Fruit fly (Drosophila melanogaster): ENCODE measurements around the gene RpL34a.
A peak's percentile ranks its signal among the peaks of the same experiment; 100 is the strongest.

RpL34a gene

DNA sequence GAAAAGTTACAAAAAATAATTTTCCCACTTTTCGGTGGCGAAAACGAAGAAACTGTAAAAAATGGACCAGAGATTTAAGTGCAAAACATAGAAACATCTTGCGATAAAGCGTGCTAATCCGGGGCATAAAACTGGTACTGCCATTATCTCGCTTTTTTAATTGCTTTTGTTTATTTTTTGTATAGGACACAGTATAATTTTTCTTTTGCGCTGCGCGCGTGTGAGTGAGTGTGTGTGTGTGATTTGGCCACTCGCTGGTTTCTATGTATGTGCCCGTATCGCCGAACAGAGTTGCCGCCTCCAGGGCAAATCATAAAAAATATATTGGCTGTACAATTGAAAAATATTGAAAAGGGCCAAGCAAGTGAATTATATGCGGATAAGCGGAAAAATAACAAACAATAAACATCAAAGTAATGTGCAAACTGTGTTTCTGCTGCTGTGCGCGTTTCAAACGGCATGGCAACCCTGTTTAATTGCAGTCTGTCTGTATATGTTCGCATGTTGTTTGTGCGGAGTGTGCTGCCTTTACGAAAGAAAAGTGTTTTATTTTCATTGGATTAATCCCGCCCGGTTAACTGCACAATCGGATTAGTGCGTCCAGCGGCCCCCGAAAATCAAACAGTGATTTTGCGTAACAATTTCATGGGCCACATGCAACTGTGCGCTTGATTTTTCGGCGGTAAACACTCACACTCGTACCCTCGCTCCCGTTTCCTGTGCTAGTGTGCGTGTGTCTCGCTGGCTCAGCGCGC lies 16.8 kb downstream of the RpL34a start (continued):
- TF ChIP-seq grn (GFP tag; optimal IDR thresholded peaks at IDR 0.05) (peak; percentile 71), tup (GFP tag; optimal IDR thresholded peaks at IDR 0.05) (peak; percentile 94), CG30431 (GFP tag; optimal IDR thresholded peaks at IDR 0.05) (peak; percentile 96), HLH54F (GFP tag; optimal IDR thresholded peaks at IDR 0.05) (peak; percentile 97), NFAT (GFP tag; IDR thresholded peaks at IDR 0.05) (peak; percentile 96), CG4854 (GFP tag; optimal IDR thresholded peaks at IDR 0.05) (peak; percentile 95), CG10147 (GFP tag; optimal IDR thresholded peaks at IDR 0.05) (peak; percentile 82), ttk (GFP tag; IDR thresholded peaks at IDR 0.05) (peak; percentile 96), Rx (GFP tag; IDR thresholded peaks at IDR 0.05) (peak; percentile 97), CG15011 (GFP tag; optimal IDR thresholded peaks at IDR 0.05) (peak; percentile 89), tll (GFP tag; optimal IDR thresholded peaks at IDR 0.05) (peak in 1 of 2 experiments; percentile 51), ERR (GFP tag; optimal IDR thresholded peaks at IDR 0.05) (peak; percentile 92), bowl (GFP tag; IDR thresholded peaks at IDR 0.05) (peak; percentile 88), CG10209 (GFP tag; optimal IDR thresholded peaks at IDR 0.05) (peak; percentile 96), Dad (GFP tag; optimal IDR thresholded peaks at IDR 0.05) (peak; percentile 96), CG2129 (GFP tag; IDR thresholded peaks at IDR 0.05; ENCODE audit: partially characterized antibody) (no peak), slp2 (GFP tag; optimal IDR thresholded peaks at IDR 0.05) (peak; percentile 97), CG10462 (GFP tag; optimal IDR thresholded peaks at IDR 0.05) (peak; percentile 94), croc (GFP tag; conservative IDR thresholded peaks at IDR 0.05) (peak; percentile 87), Elba2 (GFP tag; optimal IDR thresholded peaks at IDR 0.05) (peak; percentile 77), sim (GFP tag; IDR thresholded peaks at IDR 0.05) (peak; percentile 95), unpg (GFP tag; optimal IDR thresholded peaks at IDR 0.05) (peak; percentile 97), CG3281 (GFP tag; optimal IDR thresholded peaks at IDR 0.05) (peak; percentile 96), CG4424 (GFP tag; optimal IDR thresholded peaks at IDR 0.05) (peak; percentile 97), CG16863 (GFP tag; optimal IDR thresholded peaks at IDR 0.05) (peak; percentile 96), Lhr (GFP tag; optimal IDR thresholded peaks at IDR 0.05) (peak; percentile 88), CG12219 (GFP tag; optimal IDR thresholded peaks at IDR 0.05) (peak; percentile 96), sug (tag; optimal IDR thresholded peaks at IDR 0.05) (peak; percentile 85), ci (GFP tag; IDR thresholded peaks at IDR 0.05) (peak; percentile 98), yki (optimal IDR thresholded peaks at IDR 0.05) (no peak)

DNA sequence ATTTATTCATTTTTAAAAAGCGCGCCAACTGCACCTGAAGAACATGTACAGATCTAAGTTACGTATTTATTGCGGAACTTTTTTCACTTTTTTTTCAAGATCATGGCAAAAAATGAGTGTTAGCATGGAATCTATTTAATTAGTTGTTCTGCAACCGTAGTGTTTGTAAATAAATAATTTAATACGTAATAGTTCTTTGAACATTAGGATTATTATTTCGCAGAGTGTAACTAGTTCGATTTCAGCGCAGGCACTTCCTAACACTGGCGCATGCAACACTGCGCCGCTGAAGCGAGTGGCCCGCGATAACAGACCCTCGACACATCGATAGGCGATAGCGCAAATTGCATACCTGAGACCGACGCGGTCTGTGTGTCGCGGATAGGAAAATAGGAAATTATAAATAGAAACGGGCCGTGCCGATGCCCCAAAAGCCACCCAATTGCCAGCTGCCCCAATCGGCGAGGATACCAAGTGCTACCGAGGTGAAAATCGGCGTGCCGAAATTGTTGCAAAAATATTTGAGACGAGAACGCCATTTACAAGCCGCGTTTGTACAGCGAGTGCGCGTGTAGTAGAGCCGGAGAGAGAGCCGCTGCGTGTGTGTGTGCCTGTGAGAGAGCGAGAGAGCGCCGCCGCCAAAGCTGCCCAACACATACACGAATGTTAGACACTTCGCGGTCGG lies 17.5 kb downstream of the RpL34a start, which contains the start of gene gro:
TSS of gene gro (plus strand) at position 320 of the 685 bp plus-strand sequence.
- TF ChIP-seq odd (GFP tag; optimal IDR thresholded peaks at IDR 0.05) (no peak), CG8765 (GFP tag; IDR thresholded peaks at IDR 0.05) (peak; percentile 55), crc (GFP tag; optimal IDR thresholded peaks at IDR 0.05) (peak; percentile 54), CG11398 (GFP tag; optimal IDR thresholded peaks at IDR 0.05) (peak; percentile 24), CoRest (tag; optimal IDR thresholded peaks at IDR 0.05) (peak; percentile 71), Adf1 (GFP tag; IDR thresholded peaks at IDR 0.05) (peak; percentile 5; the same call in 1 of the 2 replicates), Camta (GFP tag; optimal IDR thresholded peaks at IDR 0.05) (peak; percentile 76), chm (GFP tag; IDR thresholded peaks at IDR 0.05) (peak; percentile 82; the same call in 1 of the 2 replicates), cad (GFP tag; optimal IDR thresholded peaks at IDR 0.05) (no peak), CG7556 (GFP tag; optimal IDR thresholded peaks at IDR 0.05) (peak; percentile 39), Atf3 (GFP tag; optimal IDR thresholded peaks at IDR 0.05) (peak; percentile 56), CG6791 (GFP tag; IDR thresholded peaks at IDR 0.05; ENCODE audit: partially characterized antibody) (peak; percentile 90), CG9876 (GFP tag; optimal IDR thresholded peaks at IDR 0.05) (peak; percentile 69), MBD-R2 (GFP tag; IDR thresholded peaks at IDR 0.05) (peak; percentile 67), stc (GFP tag; IDR thresholded peaks at IDR 0.05) (peak; percentile 49; the same call in 1 of the 2 replicates), CG6272 (GFP tag; IDR thresholded peaks at IDR 0.05) (peak; percentile 69), CG9932 (GFP tag; IDR thresholded peaks at IDR 0.05) (peak; percentile 89), Pdp1 (GFP tag; optimal IDR thresholded peaks at IDR 0.05) (peak; percentile 70 to 94), CG11723 (GFP tag; optimal IDR thresholded peaks at IDR 0.05) (peak; percentile 70), seq (GFP tag; IDR thresholded peaks at IDR 0.05) (no peak)
